Worm (Caenorhabditis elegans): ENCODE data around the gene ZK970.8.

Gene ZK970.8

DNA sequence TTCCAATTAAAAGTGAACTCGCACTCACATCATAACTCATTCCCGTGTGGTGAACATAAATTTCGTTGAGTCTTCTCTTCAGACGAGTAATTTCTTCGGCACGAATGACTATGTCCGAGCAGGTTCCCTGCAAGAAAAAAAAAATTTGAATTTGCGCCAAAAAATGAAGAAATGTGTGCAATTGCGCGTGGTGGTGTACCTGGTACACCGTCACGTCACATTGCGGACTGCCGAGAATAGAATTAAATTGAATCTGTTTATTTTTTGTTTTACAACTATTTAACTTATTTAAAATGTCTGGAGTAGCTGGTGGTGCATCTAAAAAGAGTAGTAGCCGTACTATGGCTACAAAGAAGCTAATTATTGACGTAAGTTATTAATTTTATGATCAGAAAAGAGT, 8.5 kb upstream of the ZK970.8 start, which contains the start of gene mdt-22 (continued):
- TF ChIP-seq daf-12 (tag; optimal IDR thresholded peaks at IDR 0.05) (no peak), nfya-1 (tag; optimal IDR thresholded peaks at IDR 0.05; ENCODE audit: insufficient read depth) (peak; percentile 75), ama-1 (optimal IDR thresholded peaks at IDR 0.05) (peak; percentile 62), ceh-82 (tag; optimal IDR thresholded peaks at IDR 0.05) (peak; percentile 51)

DNA sequence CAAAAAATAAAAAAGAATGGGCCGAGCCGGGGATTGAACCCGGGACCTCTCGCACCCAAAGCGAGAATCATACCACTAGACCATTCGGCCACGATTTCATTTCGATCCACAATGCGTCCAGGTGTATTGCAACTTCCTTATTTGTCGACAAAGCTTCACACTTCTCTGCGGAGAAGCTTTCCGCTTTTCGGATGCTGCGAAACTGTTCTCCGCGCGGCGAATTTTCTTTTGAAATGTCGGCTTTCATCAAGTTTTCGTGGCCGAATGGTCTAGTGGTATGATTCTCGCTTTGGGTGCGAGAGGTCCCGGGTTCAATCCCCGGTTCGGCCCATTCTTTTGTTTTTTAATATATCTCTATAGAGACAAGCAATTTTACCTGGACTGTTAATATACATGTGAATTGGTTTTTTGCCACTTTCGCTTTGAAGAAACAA, 7.3 kb upstream of the ZK970.8 start:
- TF ChIP-seq nhr-43 (tag; optimal IDR thresholded peaks at IDR 0.05; ENCODE audit: poor library complexity, severe bottlenecking): peak; percentile 64
- peak; percentile 31 for TF ChIP-seq tbx-2 (tag; optimal IDR thresholded peaks at IDR 0.05)

DNA sequence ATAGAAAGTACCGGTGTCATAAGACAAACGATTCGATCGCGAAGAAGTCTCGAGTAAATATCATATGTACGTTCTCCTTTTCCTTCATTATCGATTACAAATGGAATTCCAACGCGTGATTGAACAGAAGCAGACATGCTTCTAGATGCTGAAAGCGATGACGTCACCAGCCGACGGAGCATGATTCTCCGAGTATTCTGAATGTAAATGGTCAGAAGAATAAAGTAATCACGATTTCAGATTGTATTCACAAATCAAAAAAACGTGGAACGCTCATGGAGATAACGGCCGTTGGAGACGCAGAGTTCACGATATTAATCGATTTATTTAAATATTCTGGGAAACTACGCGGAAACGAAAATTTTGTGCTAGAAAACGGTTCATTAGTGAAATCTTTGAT, 6.8 kb upstream of the ZK970.8 start, which contains the start of gene clpp-1:
TSS of gene clpp-1 (minus strand) at position 197 of the 400 bp plus-strand sequence.
- TF ChIP-seq elt-2 (tag; optimal IDR thresholded peaks at IDR 0.05): peak; percentile 50
- no peak for TF ChIP-seq hmg-11 (tag; optimal IDR thresholded peaks at IDR 0.05)
- TF ChIP-seq nhr-67 (tag; optimal IDR thresholded peaks at IDR 0.05): no peak
- TF ChIP-seq ama-1 (optimal IDR thresholded peaks at IDR 0.05): peak; percentile 75
- no peak for TF ChIP-seq lin-15B (tag; optimal IDR thresholded peaks at IDR 0.05)

DNA sequence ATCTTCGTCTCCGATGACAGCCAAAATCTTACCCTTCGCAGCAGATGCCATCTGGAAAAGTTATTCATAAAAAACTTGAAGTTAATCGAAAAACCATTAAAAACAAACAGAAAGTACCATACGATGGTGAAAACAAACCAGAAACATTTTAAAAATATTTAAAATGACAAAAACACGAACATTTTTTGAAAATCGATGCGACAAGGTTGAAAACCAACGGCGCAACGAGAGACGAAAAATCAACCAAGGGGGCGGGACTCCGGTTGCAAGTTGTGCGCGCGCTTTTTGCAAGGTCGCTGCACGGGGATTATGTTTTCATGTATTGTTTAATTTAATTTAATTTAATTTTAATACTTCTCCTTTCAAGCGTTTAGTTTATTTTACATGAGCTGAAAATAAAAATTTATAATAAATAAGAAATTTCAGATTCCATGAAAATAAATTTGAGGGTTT, 5.7 kb upstream of the ZK970.8 start, which contains the start of gene vha-9:
TSS of gene vha-9 (minus strand) at position 51 of the 453 bp plus-strand sequence.
- peak; percentile 72 for TF ChIP-seq nhr-43 (tag; optimal IDR thresholded peaks at IDR 0.05; ENCODE audit: poor library complexity, severe bottlenecking)
- peak; percentile 61 for TF ChIP-seq nhr-23 (tag; optimal IDR thresholded peaks at IDR 0.05)
- TF ChIP-seq R02D3.7 (tag; optimal IDR thresholded peaks at IDR 0.05): peak; percentile 60
- peak; percentile 86 for TF ChIP-seq hmg-11 (tag; optimal IDR thresholded peaks at IDR 0.05)
- TF ChIP-seq tbx-2 (tag; optimal IDR thresholded peaks at IDR 0.05): no peak
- no peak for TF ChIP-seq snpc-4 (tag; optimal IDR thresholded peaks at IDR 0.05)
- TF ChIP-seq nhr-77 (tag; optimal IDR thresholded peaks at IDR 0.05): no peak
- TF ChIP-seq fkh-10 (GFP tag; optimal IDR thresholded peaks at IDR 0.05): no peak
- no peak for TF ChIP-seq ceh-82 (tag; optimal IDR thresholded peaks at IDR 0.05)
- TF ChIP-seq jun-1 (tag; optimal IDR thresholded peaks at IDR 0.05): no peak
- no peak for TF ChIP-seq egl-27 (tag; optimal IDR thresholded peaks at IDR 0.05)
- peak; percentile 75 for TF ChIP-seq pqm-1 (tag; optimal IDR thresholded peaks at IDR 0.05)
- no peak for TF ChIP-seq ztf-4 (tag; optimal IDR thresholded peaks at IDR 0.05)
- no peak for TF ChIP-seq nhr-11 (tag; optimal IDR thresholded peaks at IDR 0.05)
- TF ChIP-seq daf-12 (tag; optimal IDR thresholded peaks at IDR 0.05): no peak
- TF ChIP-seq nfya-1 (tag; optimal IDR thresholded peaks at IDR 0.05; ENCODE audit: insufficient read depth): peak; percentile 70
- TF ChIP-seq elt-1 (tag; optimal IDR thresholded peaks at IDR 0.05): no peak
- TF ChIP-seq lin-39 (tag; optimal IDR thresholded peaks at IDR 0.05): peak; percentile 58
- peak; percentile 61 for TF ChIP-seq ama-1 (optimal IDR thresholded peaks at IDR 0.05)
- TF ChIP-seq nhr-28 (tag; optimal IDR thresholded peaks at IDR 0.05): no peak
- no peak for TF ChIP-seq ZK546.5 (tag; optimal IDR thresholded peaks at IDR 0.05)
- peak; percentile 52 for TF ChIP-seq ceh-28 (tag; optimal IDR thresholded peaks at IDR 0.05)
- TF ChIP-seq lsy-12 (tag; optimal IDR thresholded peaks at IDR 0.05): peak; percentile 37
- no peak for TF ChIP-seq egl-5 (tag; optimal IDR thresholded peaks at IDR 0.05)
- TF ChIP-seq nhr-25 (tag; optimal IDR thresholded peaks at IDR 0.05): peak; percentile 31
- TF ChIP-seq pha-4 (tag; optimal IDR thresholded peaks at IDR 0.05): peak; percentile 81
- TF ChIP-seq elt-3 (tag; optimal IDR thresholded peaks at IDR 0.05): no peak
- no peak for TF ChIP-seq nhr-67 (tag; optimal IDR thresholded peaks at IDR 0.05)
- peak; percentile 60 for TF ChIP-seq lin-15B (tag; optimal IDR thresholded peaks at IDR 0.05)
- no peak for TF ChIP-seq nhr-237 (tag; optimal IDR thresholded peaks at IDR 0.05)
- no peak for TF ChIP-seq ceh-16 (tag; optimal IDR thresholded peaks at IDR 0.05)
- peak; percentile 54 for TF ChIP-seq elt-2 (tag; optimal IDR thresholded peaks at IDR 0.05)

DNA sequence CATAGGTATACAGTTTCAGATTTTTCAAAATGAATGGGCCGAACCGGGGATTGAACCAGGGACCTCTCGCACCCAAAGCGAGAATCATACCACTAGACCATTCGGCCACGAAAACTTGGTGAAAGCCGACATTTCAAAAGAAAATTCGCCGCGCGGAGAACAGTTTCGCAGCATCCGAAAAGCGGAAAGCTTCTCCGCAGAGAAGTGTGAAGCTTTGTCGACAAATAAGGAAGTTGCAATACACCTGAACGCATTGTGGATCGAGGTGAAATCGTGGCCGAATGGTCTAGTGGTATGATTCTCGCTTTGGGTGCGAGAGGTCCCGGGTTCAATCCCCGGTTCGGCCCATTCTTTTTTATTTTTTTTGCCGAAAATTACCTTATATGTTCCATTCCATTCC, 4.7 kb upstream of the ZK970.8 start:
- TF ChIP-seq nhr-25 (tag; optimal IDR thresholded peaks at IDR 0.05): peak; percentile 13

DNA sequence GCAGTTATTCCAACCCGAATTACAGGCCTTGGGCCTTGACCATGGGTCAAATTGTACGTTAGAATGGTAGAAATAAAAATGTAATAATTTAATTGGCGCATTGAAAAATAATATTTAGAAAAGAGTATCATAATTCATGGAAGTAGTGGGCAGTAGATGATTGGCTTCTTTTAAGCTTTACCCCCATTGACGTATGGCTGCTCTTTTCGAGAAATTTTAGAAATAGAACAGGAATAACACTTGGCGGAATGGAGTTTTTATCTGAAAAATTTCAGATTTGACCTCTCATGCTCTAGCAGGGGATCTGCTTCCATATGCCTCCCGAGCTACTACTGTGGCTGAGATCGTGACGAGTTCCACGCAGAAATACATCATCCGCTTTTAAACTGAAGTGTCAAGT, 711 bp upstream of the ZK970.8 start, which contains the start of gene gcy-4:
TSS of gene gcy-4 (minus strand) at position 101 of the 400 bp plus-strand sequence.
- no peak for TF ChIP-seq egl-27 (tag; optimal IDR thresholded peaks at IDR 0.05)
- TF ChIP-seq fkh-10 (GFP tag; optimal IDR thresholded peaks at IDR 0.05): no peak
- no peak for TF ChIP-seq lin-15B (tag; optimal IDR thresholded peaks at IDR 0.05)
- no peak for TF ChIP-seq unc-39 (tag; optimal IDR thresholded peaks at IDR 0.05)
- no peak for TF ChIP-seq daf-12 (tag; optimal IDR thresholded peaks at IDR 0.05)
- TF ChIP-seq ceh-9 (tag; optimal IDR thresholded peaks at IDR 0.05): no peak
- no peak for TF ChIP-seq mml-1 (tag; optimal IDR thresholded peaks at IDR 0.05)
- no peak for TF ChIP-seq hmg-11 (tag; optimal IDR thresholded peaks at IDR 0.05)
- no peak for TF ChIP-seq nhr-43 (tag; optimal IDR thresholded peaks at IDR 0.05; ENCODE audit: poor library complexity, severe bottlenecking)
- TF ChIP-seq tbx-2 (tag; optimal IDR thresholded peaks at IDR 0.05): no peak
